Worm (Caenorhabditis elegans) whole organism, late embryonic: ENCODE results near the gene F02E11.7.

Source experiments
- ets-4 ChIP-seq: sonication (generic microtip); optimal IDR thresholded peaks from 2 replicates; lab custom pipeline; 2016; ENCODE audit warnings: missing genetic modification characterization, missing compliant biosample characterization
- pqm-1 ChIP-seq: sonication (generic microtip); optimal IDR thresholded peaks from 2 replicates; lab custom pipeline; 2016; ENCODE audit warnings: missing genetic modification characterization, missing compliant biosample characterization

DNA sequence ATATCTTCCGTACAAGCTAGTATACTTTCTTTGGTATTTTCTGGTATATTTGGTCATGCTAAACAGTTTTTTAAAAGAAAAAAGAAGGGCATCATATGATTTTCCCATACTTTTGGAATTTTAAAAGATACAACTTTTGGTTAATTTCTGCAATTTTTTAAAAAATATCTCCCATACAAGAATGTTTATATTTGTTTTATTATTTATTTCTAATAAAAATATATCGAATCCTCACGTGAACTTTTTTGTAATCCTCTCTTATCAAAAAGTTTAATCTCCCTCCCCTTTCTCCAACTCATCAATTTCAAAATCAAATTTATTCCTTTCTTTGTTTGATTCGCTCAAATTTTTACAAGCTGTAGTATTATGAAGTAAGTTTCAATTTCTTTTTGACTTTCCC, 14.9 kb downstream of the F02E11.7 start, which contains the start of gene nep-13:
- TF ChIP-seq ets-4 (tag; lab: Kevin White, UChicago) (no peak), pqm-1 (tag; lab: Kevin White, UChicago) (no peak)
